Worm (Caenorhabditis elegans) whole organism, mixed stage, embryonic: ENCODE results near the gene frm-7.

Experiments used
- drap-1 ChIP-seq: fragments of 200-800 bp; sonication (Bioruptor generic); optimal IDR thresholded peaks from 3 replicates; lab custom pipeline; 2018; ENCODE audit warnings: mild to moderate bottlenecking, missing genetic modification characterization, missing compliant biosample characterization
- lin-13 ChIP-seq: fragments of 150-350 bp; optimal IDR thresholded peaks from 2 replicates; lab custom pipeline; 2014; ENCODE audit warnings: missing biosample characterization, missing genetic modification characterization
- lsy-2 ChIP-seq: fragments of 150-350 bp; optimal IDR thresholded peaks from 2 replicates; lab custom pipeline; 2014; ENCODE audit warnings: missing biosample characterization, missing genetic modification characterization
- mep-1 ChIP-seq: fragments of 150-350 bp; optimal IDR thresholded peaks from 2 replicates; lab custom pipeline; 2017; ENCODE audit warnings: missing biosample characterization, missing genetic modification reagents, missing genetic modification characterization, inconsistent platforms
- nhr-2 ChIP-seq: fragments of 150-350 bp; optimal IDR thresholded peaks from 2 replicates; lab custom pipeline; 2014; ENCODE audit warnings: missing biosample characterization, missing genetic modification characterization
- nhr-28 ChIP-seq: fragments of 150-350 bp; optimal IDR thresholded peaks from 2 replicates; lab custom pipeline; 2014; ENCODE audit warnings: missing biosample characterization, missing genetic modification characterization
- nhr-76 ChIP-seq: sonication (generic microtip); optimal IDR thresholded peaks from 2 replicates; lab custom pipeline; 2017; ENCODE audit warnings: missing biosample characterization, missing genetic modification characterization
- tbx-8 ChIP-seq: fragments of 200-800 bp; sonication (Bioruptor generic); optimal IDR thresholded peaks from 2 replicates; lab custom pipeline; 2018; ENCODE audit warnings: mild to moderate bottlenecking, missing genetic modification characterization, moderate library complexity, missing compliant biosample characterization
- unc-39 ChIP-seq: fragments of 150-350 bp; optimal IDR thresholded peaks from 2 replicates; lab custom pipeline; 2014; ENCODE audit warnings: missing biosample characterization, missing genetic modification characterization
- unc-62 ChIP-seq: fragments of 150-350 bp; optimal IDR thresholded peaks from 2 replicates; lab custom pipeline; 2014; ENCODE audit warnings: missing biosample characterization, missing genetic modification reagents, missing genetic modification characterization
- ztf-11 ChIP-seq: fragments of 150-350 bp; optimal IDR thresholded peaks from 2 replicates; lab custom pipeline; 2014; ENCODE audit warnings: missing biosample characterization, missing genetic modification characterization

- TF ChIP-seq nhr-28 (tag; lab: Kevin White, UChicago) (no peak), unc-62 (GFP tag; lab: Kevin White, UChicago) (no peak), nhr-2 (tag; lab: Kevin White, UChicago) (no peak), unc-39 (tag; lab: Kevin White, UChicago) (no peak), tbx-8 (GFP tag; lab: Kevin White, UChicago) (no peak), mep-1 (no peak), lin-13 (tag; lab: Kevin White, UChicago) (no peak), ztf-11 (no peak), drap-1 (GFP tag; lab: Kevin White, UChicago) (no peak), lsy-2 (no peak), nhr-76 (tag; lab: Kevin White, UChicago) (no peak)
Observed at ce11 chrV:12269272-12269767, 33.0 kb upstream of the frm-7 start, which contains the start of gene twk-24.
